Worm (Caenorhabditis elegans): ENCODE results near the gene scl-5.

DNA sequence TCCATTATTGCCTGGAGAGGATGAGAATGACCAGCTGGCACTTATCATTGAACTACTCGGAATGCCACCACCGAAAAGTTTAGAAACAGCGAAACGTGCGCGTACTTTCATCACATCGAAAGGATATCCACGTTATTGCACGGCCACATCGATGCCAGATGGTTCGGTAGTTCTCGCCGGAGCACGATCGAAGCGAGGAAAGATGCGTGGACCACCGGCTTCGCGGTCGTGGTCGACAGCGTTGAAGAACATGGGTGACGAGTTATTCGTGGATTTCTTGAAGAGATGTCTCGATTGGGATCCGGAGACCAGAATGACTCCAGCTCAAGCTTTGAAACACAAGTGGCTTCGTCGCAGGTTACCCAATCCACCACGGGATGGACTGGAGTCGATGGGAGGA lies 30.3 kb upstream of the scl-5 start:
- no peak for TF ChIP-seq egl-27 (tag; optimal IDR thresholded peaks at IDR 0.05)
- TF ChIP-seq nhr-25 (tag; optimal IDR thresholded peaks at IDR 0.05) = no peak
- TF ChIP-seq nhr-10 (tag; optimal IDR thresholded peaks at IDR 0.05) = no peak
- no peak for TF ChIP-seq mdl-1 (tag; optimal IDR thresholded peaks at IDR 0.05)
